Fruit fly (Drosophila melanogaster) whole organism: ENCODE data around the gene Sec24CD.

ENCODE experiments used
- EcR ChIP-seq, 2 experiments: fragments of >200 bp; optimal IDR thresholded peaks; 2 replicates each; lab custom pipeline; 2017; ENCODE audit warnings: missing biosample characterization in 2 of 2, missing genetic modification characterization in 2 of 2, missing genetic modification reagents in 2 of 2
- pan ChIP-seq: fragments of >200 bp; optimal IDR thresholded peaks from 2 replicates; lab custom pipeline; 2017
- usp ChIP-seq: fragments of >200 bp; optimal IDR thresholded peaks from 2 replicates; lab custom pipeline; 2017; ENCODE audit warnings: missing biosample characterization, missing genetic modification characterization, mixed read lengths

dm6 chr2L:2194305-2194828, 42.3 kb downstream of the Sec24CD start:
- peak in 1 of 2 experiments; percentile 31 for TF ChIP-seq EcR (GFP tag; optimal IDR thresholded peaks at IDR 0.05; lab: Kevin White, UChicago)
- no peak for TF ChIP-seq pan
- TF ChIP-seq usp, result no peak
